Worm (Caenorhabditis elegans) whole organism, late embryonic: ENCODE measurements around the gene lin-25.

Experiments
- C08G9.2 ChIP-seq: sonication (generic microtip); optimal IDR thresholded peaks from 2 replicates; lab custom pipeline; 2016; ENCODE audit warnings: mild to moderate bottlenecking, missing genetic modification characterization, moderate library complexity, missing compliant biosample characterization
- C38D4.7 ChIP-seq: fragments of 200-800 bp; sonication (Bioruptor generic); optimal IDR thresholded peaks from 2 replicates; lab custom pipeline; 2018; ENCODE audit warnings: mild to moderate bottlenecking, missing genetic modification characterization, moderate library complexity, missing compliant biosample characterization
- F13H6.1 ChIP-seq: sonication (generic microtip); optimal IDR thresholded peaks from 2 replicates; lab custom pipeline; 2016; ENCODE audit warnings: missing genetic modification characterization, missing compliant biosample characterization
- K02D7.2 ChIP-seq: sonication (generic microtip); optimal IDR thresholded peaks from 2 replicates; lab custom pipeline; 2017; ENCODE audit warnings: mild to moderate bottlenecking, missing genetic modification characterization, missing compliant biosample characterization
- K09A11.1 ChIP-seq: sonication (generic microtip); optimal IDR thresholded peaks from 2 replicates; lab custom pipeline; 2017; ENCODE audit warnings: antibody characterized with exemption, mild to moderate bottlenecking, missing genetic modification characterization, missing compliant biosample characterization; ENCODE audit not compliant: insufficient read depth
- ahr-1 ChIP-seq: sonication (generic microtip); optimal IDR thresholded peaks from 2 replicates; lab custom pipeline; 2016; ENCODE audit warnings: missing genetic modification characterization, missing compliant biosample characterization
- ceh-18 ChIP-seq: sonication (generic microtip); optimal IDR thresholded peaks from 2 replicates; lab custom pipeline; 2016; ENCODE audit warnings: missing genetic modification characterization, missing compliant biosample characterization
- ceh-19 ChIP-seq: fragments of 200-800 bp; sonication (Bioruptor generic); optimal IDR thresholded peaks from 2 replicates; lab custom pipeline; 2018; ENCODE audit warnings: mild to moderate bottlenecking, missing genetic modification characterization, missing compliant biosample characterization
- ceh-2 ChIP-seq: sonication (generic microtip); optimal IDR thresholded peaks from 2 replicates; lab custom pipeline; 2016; ENCODE audit warnings: missing genotype, missing genetic modification characterization, missing compliant biosample characterization
- ceh-22 ChIP-seq: sonication (generic microtip); optimal IDR thresholded peaks from 2 replicates; lab custom pipeline; 2017; ENCODE audit warnings: missing biosample characterization, missing genetic modification characterization
- ceh-24 ChIP-seq: sonication (generic microtip); optimal IDR thresholded peaks from 2 replicates; lab custom pipeline; 2016; ENCODE audit warnings: mild to moderate bottlenecking, missing genetic modification characterization, missing compliant biosample characterization
- ceh-30 ChIP-seq: fragments of 150-350 bp; optimal IDR thresholded peaks from 2 replicates; lab custom pipeline; 2014; ENCODE audit warnings: missing biosample characterization, missing genetic modification characterization
- ceh-34 ChIP-seq: sonication (generic microtip); optimal IDR thresholded peaks from 2 replicates; lab custom pipeline; 2016; ENCODE audit warnings: mild to moderate bottlenecking, missing genetic modification characterization, missing compliant biosample characterization
- ceh-48 ChIP-seq: sonication (generic microtip); optimal IDR thresholded peaks from 2 replicates; lab custom pipeline; 2016; ENCODE audit warnings: missing genetic modification characterization, inconsistent platforms, missing compliant biosample characterization
- dve-1 ChIP-seq: sonication (generic microtip); optimal IDR thresholded peaks from 2 replicates; lab custom pipeline; 2017; ENCODE audit warnings: antibody characterized with exemption, mild to moderate bottlenecking, missing genetic modification characterization, missing compliant biosample characterization
- elt-4 ChIP-seq: sonication (generic microtip); optimal IDR thresholded peaks from 2 replicates; lab custom pipeline; 2016; ENCODE audit warnings: missing genetic modification characterization, missing compliant biosample characterization
- fax-1 ChIP-seq: sonication (generic microtip); optimal IDR thresholded peaks from 2 replicates; lab custom pipeline; 2016; ENCODE audit warnings: missing genotype, missing genetic modification characterization, missing compliant biosample characterization
- hlh-13 ChIP-seq: fragments of 200-800 bp; sonication (Bioruptor generic); optimal IDR thresholded peaks from 2 replicates; lab custom pipeline; 2018; ENCODE audit warnings: mild to moderate bottlenecking, missing genetic modification characterization, missing compliant biosample characterization
- hlh-15 ChIP-seq: sonication (generic microtip); optimal IDR thresholded peaks from 2 replicates; lab custom pipeline; 2016; ENCODE audit warnings: missing genetic modification characterization, missing compliant biosample characterization
- hlh-6 ChIP-seq: sonication (generic microtip); optimal IDR thresholded peaks from 2 replicates; lab custom pipeline; 2016; ENCODE audit warnings: missing genotype, missing genetic modification characterization, missing compliant biosample characterization
- hlh-8 ChIP-seq: sonication (generic microtip); optimal IDR thresholded peaks from 2 replicates; lab custom pipeline; 2016; ENCODE audit warnings: missing genotype, missing genetic modification characterization, missing compliant biosample characterization
- madf-2 ChIP-seq: sonication (generic microtip); optimal IDR thresholded peaks from 2 replicates; lab custom pipeline; 2017; ENCODE audit warnings: missing genetic modification characterization, missing compliant biosample characterization
- nhr-11 ChIP-seq: fragments of 150-350 bp; optimal IDR thresholded peaks from 2 replicates; lab custom pipeline; 2014; ENCODE audit warnings: missing biosample characterization, missing genetic modification characterization
- nhr-232 ChIP-seq: sonication (generic microtip); optimal IDR thresholded peaks from 2 replicates; lab custom pipeline; 2016; ENCODE audit warnings: missing genetic modification characterization, missing compliant biosample characterization
- pat-9 ChIP-seq: fragments of 200-800 bp; sonication (Bioruptor generic); optimal IDR thresholded peaks from 2 replicates; lab custom pipeline; 2018; ENCODE audit warnings: mild to moderate bottlenecking, missing genetic modification characterization, moderate library complexity, missing compliant biosample characterization
- pha-4 ChIP-seq: fragments of 150-350 bp; optimal IDR thresholded peaks from 2 replicates; lab custom pipeline; 2018; ENCODE audit warnings: missing biosample characterization, missing genetic modification reagents, missing genetic modification characterization
- pros-1 ChIP-seq: fragments of 150-350 bp; optimal IDR thresholded peaks from 2 replicates; lab custom pipeline; 2014; ENCODE audit warnings: missing biosample characterization, missing genetic modification reagents, missing genetic modification characterization
- rnt-1 ChIP-seq: sonication (generic microtip); optimal IDR thresholded peaks from 2 replicates; lab custom pipeline; 2016; ENCODE audit warnings: missing genetic modification characterization, missing compliant biosample characterization
- sox-2 ChIP-seq: fragments of 200-800 bp; sonication (Bioruptor generic); IDR thresholded peaks from 2 replicates; pipeline ENCODE4 v1.3.6; 2022; ENCODE audit warnings: missing genetic modification reagents, missing genetic modification characterization, missing compliant biosample characterization
- tbx-2 ChIP-seq: sonication (generic microtip); optimal IDR thresholded peaks from 2 replicates; lab custom pipeline; 2016; ENCODE audit warnings: missing genetic modification characterization, missing compliant biosample characterization
- tbx-7 ChIP-seq: sonication (generic microtip); optimal IDR thresholded peaks from 2 replicates; lab custom pipeline; 2016; ENCODE audit warnings: missing genotype, missing genetic modification characterization, missing compliant biosample characterization
- unc-3 ChIP-seq, 2 experiments: fragments of 200-800 bp in 1 of 2; sonication (Bioruptor generic) in 1 of 2; sonication (generic microtip) in 1 of 2; conservative IDR thresholded peaks in 1 of 2; optimal IDR thresholded peaks in 1 of 2; 2 replicates each; pipeline versions ENCODE4 v1.3.6 to Lab custom; 2016 to 2022; ENCODE audit warnings: missing compliant biosample characterization in 2 of 2, missing genetic modification characterization in 2 of 2, missing genetic modification reagents in 1 of 2
- unc-55 ChIP-seq: sonication (generic microtip); optimal IDR thresholded peaks from 2 replicates; lab custom pipeline; 2017; ENCODE audit warnings: missing biosample characterization, missing genetic modification reagents, missing genetic modification characterization
- zip-5 ChIP-seq: sonication (generic microtip); optimal IDR thresholded peaks from 2 replicates; lab custom pipeline; 2016; ENCODE audit warnings: missing genetic modification characterization, missing compliant biosample characterization

lin-25 gene

DNA sequence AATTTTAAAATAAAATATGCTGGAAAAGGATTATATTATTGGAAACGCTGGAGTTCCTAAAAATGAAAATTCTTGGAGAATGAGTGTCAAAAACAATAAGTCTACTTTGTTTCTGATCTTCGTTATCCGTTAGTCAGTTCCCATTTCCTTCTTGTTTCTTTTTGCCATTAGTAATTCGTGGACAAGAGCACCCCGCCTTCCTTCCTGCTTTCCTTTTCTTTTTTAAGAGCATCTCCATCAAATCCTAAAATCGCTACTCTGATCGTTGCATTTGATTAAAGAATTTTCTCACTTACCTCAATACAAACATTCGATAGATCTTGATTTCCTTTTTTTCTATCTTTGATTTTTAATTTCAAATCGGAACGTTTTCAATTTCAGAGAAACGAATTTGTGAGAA, 30.1 kb downstream of the lin-25 start, which contains the start of gene frpr-15:
Gene frpr-15, plus strand, starts transcription at position 301 of the 400 bp plus-strand sequence.
- TF ChIP-seq nhr-232 (tag; lab: Kevin White, UChicago): no peak
- TF ChIP-seq ceh-48: no peak
- TF ChIP-seq pat-9 (tag; lab: Kevin White, UChicago): no peak
- TF ChIP-seq ahr-1: no peak
- no peak for TF ChIP-seq pha-4 (tag; lab: Kevin White, UChicago)
- TF ChIP-seq fax-1: no peak
- no peak for TF ChIP-seq pros-1 (tag; lab: Kevin White, UChicago)
- no peak for TF ChIP-seq C08G9.2
- no peak for TF ChIP-seq tbx-7
- no peak for TF ChIP-seq nhr-11 (tag; lab: Kevin White, UChicago)
- TF ChIP-seq hlh-8 (tag; lab: Kevin White, UChicago): no peak

ce11 chrV:12683205-12683604, 33.5 kb downstream of the lin-25 start:
- TF ChIP-seq zip-5 (no peak), ceh-2 (tag; lab: Kevin White, UChicago) (no peak), ceh-24 (tag; lab: Kevin White, UChicago) (no peak), C38D4.7 (GFP tag; lab: Kevin White, UChicago) (no peak), ceh-22 (no peak), ceh-18 (tag; lab: Kevin White, UChicago) (no peak), tbx-2 (tag; lab: Kevin White, UChicago) (no peak), madf-2 (tag; lab: Kevin White, UChicago) (no peak), K09A11.1 (tag; lab: Kevin White, UChicago) (no peak), hlh-15 (tag; lab: Kevin White, UChicago) (no peak), F13H6.1 (tag; lab: Kevin White, UChicago) (no peak), rnt-1 (tag; lab: Kevin White, UChicago) (no peak), K02D7.2 (no peak), hlh-6 (tag; lab: Kevin White, UChicago) (no peak)

- TF ChIP-seq nhr-232 (tag; lab: Kevin White, UChicago) (no peak), hlh-8 (tag; lab: Kevin White, UChicago) (no peak), unc-3 (GFP tag; conservative IDR thresholded peaks at IDR 0.05; lab: Robert Waterston, UW) (no peak), unc-3 (tag; optimal IDR thresholded peaks at IDR 0.05; lab: Kevin White, UChicago) (no peak)
Observed at ce11 chrV:12695155-12695554, 45.4 kb downstream of the lin-25 start, which contains the start of gene parn-1. Gene parn-1 (minus strand): TSS chrV:12695255.

DNA sequence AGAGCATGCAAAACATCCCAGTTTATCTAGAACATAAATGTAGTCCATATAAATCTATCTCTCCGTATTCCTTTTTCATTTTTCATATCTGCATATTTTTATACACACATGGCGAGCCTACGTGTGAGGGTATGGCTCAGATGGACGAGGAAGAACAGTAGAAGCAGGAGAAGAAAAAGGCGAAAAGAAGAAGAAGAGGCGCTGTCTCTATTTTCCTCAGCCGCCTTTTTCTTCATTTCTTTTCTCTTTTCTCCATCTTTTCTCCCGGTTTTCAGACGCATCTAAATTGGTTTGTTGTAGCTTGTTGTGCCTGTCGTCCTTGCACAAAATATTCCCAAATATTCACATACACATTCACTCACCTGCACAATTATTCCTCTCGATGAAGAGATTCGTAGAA, 46.2 kb downstream of the lin-25 start, which contains the start of gene K10C8.4:
Gene K10C8.4, plus strand, starts transcription at position 301 of the 400 bp plus-strand sequence.
- TF ChIP-seq ceh-30 (tag; lab: Kevin White, UChicago) (no peak), elt-4 (no peak), sox-2 (no peak), K09A11.1 (tag; lab: Kevin White, UChicago) (no peak), hlh-13 (GFP tag; lab: Kevin White, UChicago) (no peak)

ce11 chrV:12696790-12697189, 47.1 kb downstream of the lin-25 start:
- no peak for TF ChIP-seq ceh-19
- no peak for TF ChIP-seq unc-55 (GFP tag; lab: Kevin White, UChicago)
- no peak for TF ChIP-seq hlh-8 (tag; lab: Kevin White, UChicago)
- TF ChIP-seq zip-5: no peak
- TF ChIP-seq ceh-48: no peak
- no peak for TF ChIP-seq ceh-34 (tag; lab: Kevin White, UChicago)
- TF ChIP-seq K09A11.1 (tag; lab: Kevin White, UChicago): no peak
- TF ChIP-seq F13H6.1 (tag; lab: Kevin White, UChicago): no peak
- TF ChIP-seq dve-1: no peak
- no peak for TF ChIP-seq pha-4 (tag; lab: Kevin White, UChicago)
